Fruit fly (Drosophila melanogaster): ENCODE measurements around the gene Cpr65Ec.

dm6 chr3L:7122136-7122535 lies 29.1 kb downstream of the Cpr65Ec start:
- no peak for TF ChIP-seq CG9948 (tag; optimal IDR thresholded peaks at IDR 0.05)
- TF ChIP-seq CG15710 (tag; optimal IDR thresholded peaks at IDR 0.05) = no peak
- no peak for TF ChIP-seq D1 (tag; optimal IDR thresholded peaks at IDR 0.05)
- TF ChIP-seq rn (GFP tag; IDR thresholded peaks at IDR 0.05) = no peak
- no peak for TF ChIP-seq EcR (GFP tag; optimal IDR thresholded peaks at IDR 0.05)
- TF ChIP-seq CG10348 (GFP tag; IDR thresholded peaks at IDR 0.05) = no peak
- TF ChIP-seq gl (tag; optimal IDR thresholded peaks at IDR 0.05) = no peak
- TF ChIP-seq CG8159 (tag; optimal IDR thresholded peaks at IDR 0.05) = no peak
- no peak for TF ChIP-seq fd96Ca (GFP tag; IDR thresholded peaks at IDR 0.05)
- no peak for TF ChIP-seq Pif1B (GFP tag; optimal IDR thresholded peaks at IDR 0.05)
- no peak for TF ChIP-seq CG8301 (tag; optimal IDR thresholded peaks at IDR 0.05)

Data from whole organism, pupa.